Worm (Caenorhabditis elegans): Measurements from ENCODE around the gene F25B5.6.

Gene F25B5.6

DNA sequence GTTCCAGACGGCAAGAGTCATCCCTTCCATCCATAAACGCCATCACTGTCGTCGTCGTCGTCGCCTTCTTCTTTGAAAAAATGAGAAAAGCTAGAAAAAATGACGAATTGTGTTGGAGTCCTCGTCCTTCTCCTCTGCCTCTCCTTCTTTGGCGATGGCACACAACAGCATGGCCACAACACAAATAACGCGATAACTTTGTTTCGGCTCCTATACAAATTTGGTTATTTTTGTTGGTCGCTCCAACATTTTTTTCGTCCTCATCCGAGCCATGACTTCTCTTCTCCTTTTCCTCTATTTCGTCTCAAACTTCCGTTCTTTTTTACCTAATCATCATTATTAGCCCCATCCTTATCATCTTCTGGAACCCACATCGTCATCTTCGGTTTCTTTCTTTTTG, 43.5 kb upstream of the F25B5.6 start:
- TF ChIP-seq lsy-2 (tag; optimal IDR thresholded peaks at IDR 0.05) = peak in 1 of 2 experiments; percentile 7
- peak; percentile 88 for TF ChIP-seq ces-1 (GFP tag; optimal IDR thresholded peaks at IDR 0.05)
- peak; percentile 16 for TF ChIP-seq rbr-2 (tag; optimal IDR thresholded peaks at IDR 0.05)
- TF ChIP-seq nhr-11 (tag; optimal IDR thresholded peaks at IDR 0.05) = no peak
- TF ChIP-seq nhr-6 (tag; optimal IDR thresholded peaks at IDR 0.05) = no peak
- 0 out of 2 replicates have a peak, but pooled peaks have one; percentile 36 for TF ChIP-seq ctbp-1 (GFP tag; IDR thresholded peaks at IDR 0.05)

DNA sequence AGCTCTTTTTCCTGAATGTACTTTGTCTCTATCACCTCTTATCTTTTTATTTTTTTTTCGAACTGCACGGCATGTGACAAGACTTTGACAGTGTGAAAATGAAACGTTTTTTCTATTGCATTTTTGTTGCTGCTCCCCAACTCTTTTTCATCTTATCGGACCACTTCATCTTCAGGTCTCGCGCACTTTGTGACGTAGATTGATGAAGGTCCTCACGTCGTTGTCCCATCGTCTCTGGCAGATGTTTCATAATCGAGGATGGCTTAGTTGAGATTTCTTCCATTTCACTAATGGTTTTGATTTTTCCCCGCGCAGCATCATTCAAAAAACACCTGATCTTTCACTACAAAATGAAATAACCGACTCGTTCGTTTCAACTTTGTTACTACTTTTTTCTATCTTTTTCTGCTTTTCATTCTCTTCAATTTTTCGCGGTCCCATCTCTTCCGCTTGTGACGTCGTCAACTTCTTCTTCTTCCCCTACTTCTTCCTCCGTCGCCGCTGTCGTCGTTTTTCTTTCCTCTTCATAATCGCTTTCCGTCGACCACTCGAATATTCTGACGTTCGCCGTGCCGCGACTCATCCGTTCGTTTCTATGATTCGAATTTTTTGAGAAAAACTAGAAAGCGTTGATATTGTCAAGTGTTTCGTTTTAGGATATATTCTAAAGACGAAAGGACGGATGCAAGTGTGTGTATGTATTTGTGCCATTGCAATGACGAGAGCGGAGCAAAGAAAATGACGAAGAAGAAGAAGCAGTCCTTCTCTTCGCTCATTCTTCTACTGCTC, 42.8 kb upstream of the F25B5.6 start, which contains the start of gene T04C9.2:
TSS of gene T04C9.2 (plus strand) at position 739 of the 789 bp plus-strand sequence.
- peak; percentile 82 for TF ChIP-seq aha-1 (tag)
- TF ChIP-seq dve-1 (tag; optimal IDR thresholded peaks at IDR 0.05; ENCODE audit: insufficient read depth) = peak; percentile 50
- TF ChIP-seq ctbp-1 (GFP tag; IDR thresholded peaks at IDR 0.05) = 0 out of 2 replicates have a peak, but pooled peaks have one; percentile 45
- no peak for TF ChIP-seq ZK337.2 (GFP tag; IDR thresholded peaks at IDR 0.05)
- TF ChIP-seq ceh-32 (tag; optimal IDR thresholded peaks at IDR 0.05; ENCODE audit: poor library complexity) = no peak
- peak; percentile 57; the same call in 1 of the 2 replicates for TF ChIP-seq ceh-20 (GFP tag; IDR thresholded peaks at IDR 0.05)
- no peak for TF ChIP-seq madf-9 (GFP tag; conservative IDR thresholded peaks at IDR 0.05)
- TF ChIP-seq nhr-76 (tag; optimal IDR thresholded peaks at IDR 0.05) = no peak
- peak; percentile 38 for TF ChIP-seq hlh-30 (tag; optimal IDR thresholded peaks at IDR 0.05; ENCODE audit: insufficient read depth)
- TF ChIP-seq fkh-10 (GFP tag; optimal IDR thresholded peaks at IDR 0.05) = peak; percentile 55
- no peak for TF ChIP-seq mes-2 (tag; optimal IDR thresholded peaks at IDR 0.05; ENCODE audit: poor library complexity, severe bottlenecking)
- TF ChIP-seq aly-2 (tag; optimal IDR thresholded peaks at IDR 0.05) = no peak
- TF ChIP-seq nhr-77 (tag; optimal IDR thresholded peaks at IDR 0.05) = no peak
- peak in 1 of 2 experiments; percentile 20 for TF ChIP-seq lsy-2 (tag; optimal IDR thresholded peaks at IDR 0.05)
- TF ChIP-seq fos-1 (tag; optimal IDR thresholded peaks at IDR 0.05) = no peak
- TF ChIP-seq dmd-6 (GFP tag; IDR thresholded peaks at IDR 0.05) = peak; percentile 51; the same call in 1 of the 2 replicates
- no peak for TF ChIP-seq F37D6.2 (tag; optimal IDR thresholded peaks at IDR 0.05)
- TF ChIP-seq ama-1 (optimal IDR thresholded peaks at IDR 0.05) = no peak
- no peak for TF ChIP-seq ZK546.5 (tag; optimal IDR thresholded peaks at IDR 0.05)
- no peak for TF ChIP-seq duxl-1 (tag; optimal IDR thresholded peaks at IDR 0.05; ENCODE audit: poor library complexity)
- TF ChIP-seq hlh-11 (tag; optimal IDR thresholded peaks at IDR 0.05) = peak; percentile 44

DNA sequence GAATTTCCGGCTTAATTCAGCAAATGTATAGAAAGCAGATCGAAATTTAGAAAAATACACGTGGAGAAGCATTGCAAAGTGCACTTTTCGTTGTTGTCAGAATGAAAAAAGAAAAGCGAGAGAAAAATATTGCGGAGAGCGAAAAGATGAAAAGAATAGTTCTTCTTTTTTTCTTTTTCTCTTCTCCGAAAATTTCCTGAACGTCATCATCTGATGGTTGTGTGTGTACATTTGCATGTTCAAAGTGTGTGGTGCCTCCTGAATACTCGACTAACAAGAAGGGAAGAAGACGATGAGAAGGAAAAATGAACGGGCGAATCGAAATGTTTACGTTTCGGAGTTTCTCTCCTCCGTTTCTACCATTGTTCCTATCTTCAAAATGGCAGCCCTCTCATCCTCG, 41.6 kb upstream of the F25B5.6 start:
- TF ChIP-seq egl-43 (GFP tag; IDR thresholded peaks at IDR 0.05) (no peak), hlh-11 (tag; optimal IDR thresholded peaks at IDR 0.05) (peak; percentile 9), lin-15B (tag; optimal IDR thresholded peaks at IDR 0.05) (no peak), ctbp-1 (GFP tag; IDR thresholded peaks at IDR 0.05) (peak; percentile 31; the same call in 1 of the 2 replicates), dmd-6 (GFP tag; IDR thresholded peaks at IDR 0.05) (0 out of 2 replicates have a peak, but pooled peaks have one; percentile 12), fkh-10 (GFP tag; optimal IDR thresholded peaks at IDR 0.05) (peak; percentile 41), R02D3.7 (tag; optimal IDR thresholded peaks at IDR 0.05) (no peak), zfp-2 (tag; optimal IDR thresholded peaks at IDR 0.05) (no peak), hmg-1.1 (GFP tag; IDR thresholded peaks at IDR 0.05) (no peak), hlh-30 (tag; optimal IDR thresholded peaks at IDR 0.05; ENCODE audit: insufficient read depth) (peak; percentile 21)

DNA sequence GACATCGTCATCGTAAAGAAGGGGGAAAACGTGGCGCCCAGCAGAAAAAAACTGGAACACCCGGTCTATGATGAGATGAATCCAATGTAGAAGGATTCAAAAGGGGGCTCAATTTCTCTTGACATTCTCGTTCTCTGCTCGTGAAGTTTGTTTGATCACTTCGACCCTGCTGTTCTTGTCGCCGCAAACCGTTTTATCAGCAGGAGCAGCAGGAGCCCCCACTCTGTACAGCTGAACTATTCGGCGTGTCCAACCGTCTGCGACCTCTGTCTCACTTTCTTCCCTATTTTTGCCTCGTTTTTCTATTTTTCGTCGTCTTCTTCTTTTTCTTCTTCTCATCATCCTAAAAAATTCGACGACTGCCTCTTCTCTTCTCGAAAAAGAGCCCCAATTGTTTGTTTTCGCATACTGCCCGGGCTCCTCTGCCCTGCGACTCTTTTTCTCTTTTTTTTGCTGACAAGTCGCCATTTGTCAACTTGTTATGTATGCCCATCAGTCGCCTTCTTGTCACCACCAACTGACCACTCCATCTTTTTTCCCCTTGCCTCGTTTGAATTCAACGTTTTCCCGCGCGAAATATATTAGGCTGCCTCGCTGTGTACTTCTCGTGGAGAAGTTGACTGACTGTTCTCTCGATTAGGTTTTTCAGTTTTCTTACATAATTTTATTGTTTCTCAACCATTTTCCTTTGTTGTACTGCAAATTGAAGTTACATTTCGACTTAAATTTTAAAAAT, 40.6 kb upstream of the F25B5.6 start:
- peak in 1 of 2 experiments; percentile 23 for TF ChIP-seq daf-16 (GFP tag; optimal IDR thresholded peaks at IDR 0.05)
- TF ChIP-seq daf-16 (tag; optimal IDR thresholded peaks at IDR 0.05) = peak; percentile 18
- peak; percentile 75 for TF ChIP-seq dpl-1 (GFP tag; optimal IDR thresholded peaks at IDR 0.05)
- TF ChIP-seq mes-2 (tag; optimal IDR thresholded peaks at IDR 0.05; ENCODE audit: poor library complexity, severe bottlenecking) = peak; percentile 66
- peak; percentile 27 for TF ChIP-seq hlh-11 (tag; optimal IDR thresholded peaks at IDR 0.05)
- no peak for TF ChIP-seq snpc-1.2 (GFP tag; IDR thresholded peaks at IDR 0.05)
- TF ChIP-seq aha-1 (tag) = peak; percentile 42
- 0 out of 2 replicates have a peak, but pooled peaks have one; percentile 28 for TF ChIP-seq hmg-1.1 (GFP tag; IDR thresholded peaks at IDR 0.05)
- TF ChIP-seq D1046.2 (GFP tag; IDR thresholded peaks at IDR 0.05) = no peak
- TF ChIP-seq mxl-2 (GFP tag; conservative IDR thresholded peaks at IDR 0.05) = no peak
- TF ChIP-seq spr-3 (GFP tag; optimal IDR thresholded peaks at IDR 0.05) = no peak
- no peak for TF ChIP-seq saeg-2 (GFP tag; IDR thresholded peaks at IDR 0.05)
- TF ChIP-seq R02D3.7 (tag; optimal IDR thresholded peaks at IDR 0.05) = no peak
- peak; percentile 14 for TF ChIP-seq mep-1 (tag; optimal IDR thresholded peaks at IDR 0.05)
- peak in 1 of 2 experiments; percentile 93 for TF ChIP-seq unc-62 (GFP tag; optimal IDR thresholded peaks at IDR 0.05 in 1 of 2)
- no peak for TF ChIP-seq unc-62 (tag; optimal IDR thresholded peaks at IDR 0.05)
- 0 out of 2 replicates have a peak, but pooled peaks have one; percentile 34 for TF ChIP-seq nhr-41 (GFP tag; IDR thresholded peaks at IDR 0.05)
